Worm (Caenorhabditis elegans): ENCODE data around the gene ifc-1.

- no peak for TF ChIP-seq lsy-2 (tag; optimal IDR thresholded peaks at IDR 0.05)
- TF ChIP-seq blmp-1 (tag; optimal IDR thresholded peaks at IDR 0.05), result no peak
- no peak for TF ChIP-seq swsn-7 (tag; optimal IDR thresholded peaks at IDR 0.05)
- no peak for TF ChIP-seq lin-15B (tag; optimal IDR thresholded peaks at IDR 0.05)
- TF ChIP-seq snpc-4 (tag; optimal IDR thresholded peaks at IDR 0.05), result no peak
These were observed 41.4 kb downstream of the ifc-1 start, which contains the start of gene srh-38 for ce11 chrV:2922594-2922993.
